Fruit fly (Drosophila melanogaster) S2 (cell line): ENCODE results near the gene CG11294.

Experiments
- CG8478 ChIP-seq: fragments of >200 bp; optimal IDR thresholded peaks from 2 replicates; lab custom pipeline; 2018
- CTCF ChIP-seq, 2 experiments: fragments of >200 bp; optimal IDR thresholded peaks; 2 replicates each; lab custom pipeline; 2018

- no peak for TF ChIP-seq CTCF (optimal IDR thresholded peaks at IDR 0.05; lab: Kevin White, UChicago)
- TF ChIP-seq CG8478, result no peak
Measured at dm6 chrX:8694066-8694822, 824 bp upstream of the CG11294 start.
